Worm (Caenorhabditis elegans): ENCODE measurements around the gene M151.7.

M151.7 gene

DNA sequence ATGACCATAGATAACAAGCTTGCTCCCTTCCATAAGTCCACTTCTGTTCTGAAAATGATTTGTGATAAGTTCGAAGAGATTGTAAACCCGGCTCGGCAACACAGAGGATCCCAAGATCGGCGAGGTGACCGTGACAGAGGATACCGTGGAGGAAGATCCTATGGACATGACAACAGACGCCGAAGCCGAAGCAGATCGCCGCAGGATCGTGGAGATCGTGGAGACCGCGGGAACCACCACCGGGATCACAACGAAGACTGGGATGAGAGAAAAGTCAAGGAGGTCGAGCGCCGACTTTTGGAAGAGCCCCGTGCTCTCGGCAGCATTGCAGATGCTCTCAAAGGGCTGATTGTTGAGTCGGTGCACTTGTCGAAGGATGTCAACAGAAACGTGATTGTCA lies 17.5 kb upstream of the M151.7 start:
- TF ChIP-seq nhr-11 (tag; optimal IDR thresholded peaks at IDR 0.05) (no peak), set-16 (GFP tag; IDR thresholded peaks at IDR 0.05) (peak; percentile 76), madf-9 (GFP tag; conservative IDR thresholded peaks at IDR 0.05) (no peak)

DNA sequence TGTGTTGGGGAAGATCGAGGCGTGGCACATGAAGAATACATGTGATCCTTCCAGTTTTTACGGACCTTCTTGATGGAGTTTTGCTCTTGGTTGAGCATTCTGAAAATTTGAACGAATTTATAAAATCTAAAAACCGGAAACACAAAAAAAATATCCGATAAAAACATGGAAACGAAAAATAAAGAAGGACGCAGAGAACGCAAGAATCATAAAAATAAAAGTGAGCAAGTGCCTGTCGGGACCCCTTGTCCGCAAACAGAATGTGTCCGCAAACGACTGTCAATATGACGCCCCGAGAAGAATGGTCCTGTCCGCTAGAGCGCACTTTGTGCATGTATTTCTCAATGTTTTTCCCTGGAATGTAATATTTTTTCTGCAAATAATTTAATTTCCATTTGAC lies 12.3 kb upstream of the M151.7 start, which contains the start of gene Y49F6A.5:
Y49F6A.5 (minus strand) TSS at position 101 of the 400 bp plus-strand sequence.
- no peak for TF ChIP-seq mxl-2 (GFP tag; conservative IDR thresholded peaks at IDR 0.05)
- TF ChIP-seq lin-1 (GFP tag; IDR thresholded peaks at IDR 0.05): no peak
- TF ChIP-seq T20F7.1 (GFP tag; optimal IDR thresholded peaks at IDR 0.05): no peak
- no peak for TF ChIP-seq nhr-10 (tag; optimal IDR thresholded peaks at IDR 0.05)
- no peak for TF ChIP-seq hlh-30 (tag; optimal IDR thresholded peaks at IDR 0.05; ENCODE audit: insufficient read depth)
- no peak for TF ChIP-seq ama-1 (optimal IDR thresholded peaks at IDR 0.05)
- no peak for TF ChIP-seq F49E8.2 (tag; optimal IDR thresholded peaks at IDR 0.05; ENCODE audit: borderline replicate concordance)
- no peak for TF ChIP-seq lim-7 (GFP tag; IDR thresholded peaks at IDR 0.05)
- no peak for TF ChIP-seq jun-1 (tag; optimal IDR thresholded peaks at IDR 0.05)
- no peak for TF ChIP-seq Y48G9A.11 (GFP tag; IDR thresholded peaks at IDR 0.05)
- no peak for TF ChIP-seq tra-1 (GFP tag; IDR thresholded peaks at IDR 0.05)
- no peak for TF ChIP-seq daf-19 (GFP tag; conservative IDR thresholded peaks at IDR 0.05)
- no peak for TF ChIP-seq F10B5.3 (tag; optimal IDR thresholded peaks at IDR 0.05)
- TF ChIP-seq aha-1 (tag): no peak
- TF ChIP-seq madf-5 (GFP tag; IDR thresholded peaks at IDR 0.05): no peak
- no peak for TF ChIP-seq ZK337.2 (GFP tag; IDR thresholded peaks at IDR 0.05)
- no peak for TF ChIP-seq ctbp-1 (GFP tag; IDR thresholded peaks at IDR 0.05)
- TF ChIP-seq nhr-111 (GFP tag; optimal IDR thresholded peaks at IDR 0.05): no peak

DNA sequence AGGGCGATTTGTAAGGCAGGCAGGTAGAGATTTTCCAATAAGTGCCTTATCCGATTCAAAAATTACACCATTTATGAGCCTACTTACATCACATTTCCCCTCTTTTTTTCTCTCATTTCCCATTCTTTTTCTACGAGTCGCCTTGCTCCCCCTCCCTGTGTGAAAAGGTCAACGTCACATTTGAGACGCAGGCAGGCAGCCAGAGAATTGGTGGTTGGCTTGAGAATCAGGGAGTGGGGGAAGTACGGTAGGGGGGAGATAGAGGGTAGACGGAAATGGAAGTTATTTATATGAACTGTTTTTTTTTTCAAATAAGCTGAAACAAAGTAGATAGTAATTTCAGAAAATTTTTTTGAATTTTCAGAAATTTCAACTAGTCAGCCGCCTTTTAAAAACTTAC lies 5.5 kb upstream of the M151.7 start:
- peak in 1 of 2 experiments; percentile 5 for TF ChIP-seq unc-62 (GFP tag; optimal IDR thresholded peaks at IDR 0.05 in 1 of 2)
- no peak for TF ChIP-seq unc-62 (tag; optimal IDR thresholded peaks at IDR 0.05)
- peak; percentile 86 for TF ChIP-seq duxl-1 (tag; optimal IDR thresholded peaks at IDR 0.05; ENCODE audit: poor library complexity)
- TF ChIP-seq mes-2 (tag; optimal IDR thresholded peaks at IDR 0.05; ENCODE audit: poor library complexity, severe bottlenecking): peak; percentile 1
- no peak for TF ChIP-seq nhr-42 (GFP tag; IDR thresholded peaks at IDR 0.05)

DNA sequence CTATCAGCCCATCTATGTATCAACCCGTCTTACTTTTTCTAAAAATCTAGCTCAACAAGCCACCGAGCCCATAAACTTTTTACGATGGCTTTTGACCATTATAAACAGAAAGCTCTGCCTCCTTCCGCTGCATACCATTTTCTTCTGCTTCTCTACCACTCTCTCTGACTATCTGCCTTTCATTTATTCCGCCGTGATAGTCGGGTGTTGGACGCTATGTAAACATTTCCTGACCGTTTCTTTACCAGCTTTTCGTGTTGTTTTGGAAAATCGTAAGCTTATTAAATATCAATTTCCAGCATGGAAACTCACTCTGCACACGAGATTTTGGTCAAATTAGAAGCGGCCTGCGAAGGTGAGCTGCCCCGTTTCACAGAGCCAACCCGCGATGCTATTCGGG lies 4.6 kb upstream of the M151.7 start, which contains the start of gene F40E12.1:
F40E12.1 (plus strand) TSS at position 301 of the 400 bp plus-strand sequence.
- TF ChIP-seq aha-1 (tag) (no peak), php-3 (GFP tag; IDR thresholded peaks at IDR 0.05) (no peak), nhr-77 (tag; optimal IDR thresholded peaks at IDR 0.05) (no peak), nhr-10 (tag; optimal IDR thresholded peaks at IDR 0.05) (no peak), unc-130 (GFP tag; optimal IDR thresholded peaks at IDR 0.05) (no peak), unc-39 (tag; optimal IDR thresholded peaks at IDR 0.05) (no peak)

DNA sequence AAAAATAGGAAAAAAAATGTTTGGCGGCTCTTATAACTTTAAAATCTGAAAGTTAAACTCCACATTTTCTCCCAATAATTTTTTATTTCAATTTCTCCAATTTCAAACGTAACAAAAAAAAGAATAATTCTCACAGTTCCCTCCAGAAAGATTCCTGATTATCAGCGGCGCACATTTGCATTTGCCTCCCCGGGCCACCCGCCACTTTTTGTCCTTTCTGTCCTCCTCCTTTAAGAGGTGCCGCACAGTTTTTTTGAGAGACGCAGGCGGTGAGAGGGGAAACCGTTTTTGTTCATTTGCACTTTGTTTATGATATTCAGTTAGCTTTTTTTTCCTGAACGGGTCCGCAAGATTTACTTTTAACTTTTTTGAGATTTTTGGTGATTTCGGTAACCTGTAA lies 1.3 kb upstream of the M151.7 start:
- TF ChIP-seq nhr-25 (tag; optimal IDR thresholded peaks at IDR 0.05; ENCODE audit: borderline replicate concordance, insufficient read depth) (no peak), aha-1 (tag) (peak; percentile 48), daf-19 (GFP tag; conservative IDR thresholded peaks at IDR 0.05) (no peak), ctbp-1 (GFP tag; IDR thresholded peaks at IDR 0.05) (no peak), mes-2 (tag; optimal IDR thresholded peaks at IDR 0.05; ENCODE audit: poor library complexity, severe bottlenecking) (no peak)

DNA sequence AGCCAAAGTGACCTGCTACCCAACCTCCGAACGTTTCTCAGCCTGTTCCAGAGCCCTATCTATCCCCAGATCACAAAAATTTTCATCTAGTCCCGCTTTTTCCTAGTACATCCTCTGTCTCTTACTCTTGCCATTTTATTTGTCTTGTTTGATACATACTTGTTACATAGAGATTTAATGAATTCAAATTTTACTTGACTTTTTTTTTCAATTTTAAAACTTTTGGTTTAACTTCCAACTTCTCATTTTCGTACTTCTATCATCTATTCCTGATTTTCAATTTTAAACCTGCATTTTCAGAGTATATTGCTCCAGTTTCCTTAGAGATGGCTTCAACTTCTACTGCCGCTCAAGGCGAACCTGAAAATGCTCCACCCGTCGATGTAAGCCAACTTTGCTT lies 4.8 kb downstream of the M151.7 start, which contains the start of gene M151.3:
M151.3 (plus strand) TSS at position 301 of the 400 bp plus-strand sequence.
- TF ChIP-seq Y5F2A.4 (GFP tag; optimal IDR thresholded peaks at IDR 0.05) (no peak), unc-62 (GFP tag; optimal IDR thresholded peaks at IDR 0.05 in 1 of 2) (peak in 1 of 2 experiments; percentile 3), unc-62 (tag; optimal IDR thresholded peaks at IDR 0.05) (no peak), gei-8 (GFP tag; optimal IDR thresholded peaks at IDR 0.05) (no peak)
